Worm (Caenorhabditis elegans) whole organism, L2 larva: Measurements from ENCODE around the gene tmed-1.

Experiments used
- C34F6.9 ChIP-seq: fragments of 150-350 bp; optimal IDR thresholded peaks from 2 replicates; lab custom pipeline; 2014; ENCODE audit warnings: missing biosample characterization, missing genetic modification characterization
- F13H6.1 ChIP-seq: sonication (generic microtip); optimal IDR thresholded peaks from 2 replicates; lab custom pipeline; 2016; ENCODE audit warnings: missing genetic modification characterization, missing compliant biosample characterization
- R02D3.7 ChIP-seq: fragments of 150-350 bp; optimal IDR thresholded peaks from 2 replicates; lab custom pipeline; 2014; ENCODE audit warnings: missing biosample characterization, missing genetic modification characterization
- Y55F3AM.14 ChIP-seq: fragments of 200-800 bp; sonication (Bioruptor generic); optimal IDR thresholded peaks from 2 replicates; lab custom pipeline; 2018; ENCODE audit warnings: mild to moderate bottlenecking, missing genetic modification characterization, missing compliant biosample characterization
- ZK546.5 ChIP-seq: sonication (generic microtip); optimal IDR thresholded peaks from 2 replicates; lab custom pipeline; 2017; ENCODE audit warnings: missing biosample characterization, missing genetic modification characterization
- aly-2 ChIP-seq: fragments of 150-350 bp; optimal IDR thresholded peaks from 2 replicates; lab custom pipeline; 2014; ENCODE audit warnings: missing biosample characterization, missing genetic modification characterization
- ama-1 ChIP-seq: fragments of 150-350 bp; optimal IDR thresholded peaks from 2 replicates; lab custom pipeline; 2018; ENCODE audit warnings: inconsistent platforms
- blmp-1 ChIP-seq: sonication (generic microtip); optimal IDR thresholded peaks from 2 replicates; lab custom pipeline; 2017; ENCODE audit warnings: missing genetic modification characterization, mild to moderate bottlenecking, missing compliant biosample characterization, antibody characterized with exemption, moderate library complexity; ENCODE audit not compliant: insufficient read depth
- ceh-16 ChIP-seq: fragments of 150-350 bp; optimal IDR thresholded peaks from 2 replicates; lab custom pipeline; 2014; ENCODE audit warnings: missing biosample characterization, missing genetic modification characterization
- ceh-82 ChIP-seq: fragments of 150-350 bp; optimal IDR thresholded peaks from 2 replicates; lab custom pipeline; 2014; ENCODE audit warnings: missing biosample characterization, missing genetic modification characterization
- crh-2 ChIP-seq: sonication (generic microtip); optimal IDR thresholded peaks from 2 replicates; lab custom pipeline; 2017; ENCODE audit warnings: missing biosample characterization, missing genetic modification characterization
- dmd-4 ChIP-seq: sonication (generic microtip); optimal IDR thresholded peaks from 2 replicates; lab custom pipeline; 2017; ENCODE audit warnings: missing biosample characterization, missing genetic modification characterization
- egl-27 ChIP-seq: sonication (generic microtip); optimal IDR thresholded peaks from 3 replicates; lab custom pipeline; 2017; ENCODE audit warnings: missing biosample characterization, missing genetic modification reagents, missing genetic modification characterization
- elt-1 ChIP-seq: fragments of 150-350 bp; optimal IDR thresholded peaks from 2 replicates; lab custom pipeline; 2014; ENCODE audit warnings: missing biosample characterization, missing genetic modification characterization
- elt-3 ChIP-seq: sonication (generic microtip); optimal IDR thresholded peaks from 2 replicates; lab custom pipeline; 2017; ENCODE audit warnings: missing biosample characterization, missing genetic modification characterization
- fos-1 ChIP-seq: fragments of 150-350 bp; optimal IDR thresholded peaks from 2 replicates; lab custom pipeline; 2014; ENCODE audit warnings: missing biosample characterization, missing genetic modification characterization
- gmeb-1 ChIP-seq: fragments of 150-350 bp; optimal IDR thresholded peaks from 2 replicates; lab custom pipeline; 2014; ENCODE audit warnings: missing biosample characterization, missing genetic modification characterization
- lin-11 ChIP-seq: fragments of 150-350 bp; sonication (generic microtip); optimal IDR thresholded peaks from 2 replicates; lab custom pipeline; 2014; ENCODE audit warnings: missing biosample characterization, missing genetic modification characterization, inconsistent platforms, mixed read lengths
- lin-13 ChIP-seq: fragments of 150-350 bp; optimal IDR thresholded peaks from 2 replicates; lab custom pipeline; 2014; ENCODE audit warnings: missing biosample characterization, missing genetic modification reagents, missing genetic modification characterization
- lin-39 ChIP-seq: fragments of 150-350 bp; optimal IDR thresholded peaks from 2 replicates; lab custom pipeline; 2014; ENCODE audit warnings: missing biosample characterization, missing genetic modification reagents, missing genetic modification characterization
- lsy-2 ChIP-seq, 2 experiments: fragments of 150-350 bp in 1 of 2; sonication (generic microtip) in 1 of 2; optimal IDR thresholded peaks; 2 replicates each; lab custom pipeline; 2014 to 2017; ENCODE audit warnings: missing biosample characterization in 2 of 2, missing genetic modification characterization in 2 of 2
- mab-5 ChIP-seq: fragments of 150-350 bp; optimal IDR thresholded peaks from 2 replicates; lab custom pipeline; 2014; ENCODE audit warnings: missing biosample characterization, missing genetic modification characterization
- mbf-1 ChIP-seq: sonication (generic microtip); optimal IDR thresholded peaks from 2 replicates; lab custom pipeline; 2017; ENCODE audit warnings: missing biosample characterization, missing genetic modification characterization
- mdl-1 ChIP-seq, 2 experiments: fragments of 150-350 bp in 1 of 2; sonication (generic microtip) in 1 of 2; optimal IDR thresholded peaks; 2 replicates each; lab custom pipeline; 2017; ENCODE audit warnings: missing biosample characterization in 2 of 2, missing genetic modification characterization in 2 of 2
- nhr-10 ChIP-seq: sonication (generic microtip); optimal IDR thresholded peaks from 2 replicates; lab custom pipeline; 2017; ENCODE audit warnings: missing biosample characterization, missing genetic modification characterization
- nhr-11 ChIP-seq: fragments of 150-350 bp; optimal IDR thresholded peaks from 2 replicates; lab custom pipeline; 2014; ENCODE audit warnings: missing biosample characterization, missing genetic modification characterization
- nhr-12 ChIP-seq: fragments of 150-350 bp; optimal IDR thresholded peaks from 2 replicates; lab custom pipeline; 2014; ENCODE audit warnings: missing biosample characterization, missing genetic modification characterization
- nhr-129 ChIP-seq: fragments of 150-350 bp; optimal IDR thresholded peaks from 2 replicates; lab custom pipeline; 2014; ENCODE audit warnings: missing biosample characterization, missing genetic modification characterization
- nhr-21 ChIP-seq: fragments of 150-350 bp; optimal IDR thresholded peaks from 2 replicates; lab custom pipeline; 2014; ENCODE audit warnings: missing biosample characterization, missing genetic modification characterization
- nhr-23 ChIP-seq: fragments of 150-350 bp; optimal IDR thresholded peaks from 2 replicates; lab custom pipeline; 2014; ENCODE audit warnings: missing biosample characterization, missing genetic modification reagents, missing genetic modification characterization
- nhr-25 ChIP-seq: fragments of 150-350 bp; sonication (generic microtip); optimal IDR thresholded peaks from 3 replicates; lab custom pipeline; 2014; ENCODE audit warnings: missing biosample characterization, missing genetic modification characterization
- nhr-77 ChIP-seq: fragments of 150-350 bp; optimal IDR thresholded peaks from 2 replicates; lab custom pipeline; 2014; ENCODE audit warnings: missing biosample characterization, missing genetic modification characterization
- sem-4 ChIP-seq: fragments of 150-350 bp; optimal IDR thresholded peaks from 2 replicates; lab custom pipeline; 2014; ENCODE audit warnings: missing biosample characterization, missing genetic modification reagents, missing genetic modification characterization
- skn-1 ChIP-seq: sonication (generic microtip); optimal IDR thresholded peaks from 2 replicates; lab custom pipeline; 2017; ENCODE audit warnings: missing biosample characterization, missing genetic modification characterization
- sma-3 ChIP-seq: sonication (generic microtip); optimal IDR thresholded peaks from 2 replicates; lab custom pipeline; 2016; ENCODE audit warnings: missing genetic modification reagents, missing genetic modification characterization, missing compliant biosample characterization
- sma-9 ChIP-seq, 2 experiments: fragments of 150-350 bp in 1 of 2; sonication (generic microtip) in 1 of 2; optimal IDR thresholded peaks; 2 replicates each; lab custom pipeline; 2014 to 2016; ENCODE audit warnings: missing genetic modification characterization in 2 of 2, mild to moderate bottlenecking in 1 of 2, missing biosample characterization in 1 of 2, missing compliant biosample characterization in 1 of 2, missing genetic modification reagents in 1 of 2, moderate library complexity in 1 of 2
- snpc-4 ChIP-seq: fragments of 150-350 bp; optimal IDR thresholded peaks from 2 replicates; lab custom pipeline; 2014; ENCODE audit warnings: missing biosample characterization, missing genetic modification characterization
- unc-39 ChIP-seq: fragments of 150-350 bp; optimal IDR thresholded peaks from 2 replicates; lab custom pipeline; 2014; ENCODE audit warnings: missing biosample characterization, missing genetic modification characterization
- unc-55 ChIP-seq: fragments of 150-350 bp; sonication (generic microtip); optimal IDR thresholded peaks from 3 replicates; lab custom pipeline; 2014; ENCODE audit warnings: missing biosample characterization, missing genetic modification reagents, missing genetic modification characterization
- zag-1 ChIP-seq: fragments of 150-350 bp; optimal IDR thresholded peaks from 2 replicates; lab custom pipeline; 2014; ENCODE audit warnings: missing biosample characterization, missing genetic modification characterization
- ztf-11 ChIP-seq: sonication (generic microtip); optimal IDR thresholded peaks from 2 replicates; lab custom pipeline; 2017; ENCODE audit warnings: missing biosample characterization, missing genetic modification characterization
- ztf-4 ChIP-seq: fragments of 150-350 bp; optimal IDR thresholded peaks from 2 replicates; lab custom pipeline; 2014; ENCODE audit warnings: missing biosample characterization, missing genetic modification characterization

The tmed-1 gene

ce11 chrIV:12047552-12048347 is 30.2 kb downstream of the tmed-1 start, which contains the start of gene T12G3.4:
Gene T12G3.4, plus strand, starts transcription at chrIV:12048256.
- TF ChIP-seq fos-1 (tag; lab: Kevin White, UChicago) (peak; percentile 1), C34F6.9 (tag; lab: Kevin White, UChicago) (no peak), nhr-129 (peak; percentile 2), lin-11 (no peak)

- no peak for TF ChIP-seq nhr-10 (tag; lab: Kevin White, UChicago)
- no peak for TF ChIP-seq elt-3 (tag; lab: Kevin White, UChicago)
- TF ChIP-seq fos-1 (tag; lab: Kevin White, UChicago), result peak; percentile 65
- no peak for TF ChIP-seq C34F6.9 (tag; lab: Kevin White, UChicago)
- no peak for TF ChIP-seq lin-11
- TF ChIP-seq mdl-1 (tag; optimal IDR thresholded peaks at IDR 0.05; lab: Kevin White, UChicago), result no peak
- no peak for TF ChIP-seq ceh-82 (tag; lab: Kevin White, UChicago)
- peak; percentile 23 for TF ChIP-seq nhr-21 (tag; lab: Kevin White, UChicago)
- TF ChIP-seq elt-1 (tag; lab: Kevin White, UChicago), result no peak
- TF ChIP-seq R02D3.7 (tag; lab: Kevin White, UChicago), result no peak
- TF ChIP-seq snpc-4, result no peak
- TF ChIP-seq egl-27 (tag; lab: Kevin White, UChicago), result no peak
- TF ChIP-seq zag-1 (tag; lab: Kevin White, UChicago), result no peak
- TF ChIP-seq Y55F3AM.14, result no peak
- no peak for TF ChIP-seq skn-1
- TF ChIP-seq mbf-1 (tag; lab: Kevin White, UChicago), result no peak
- TF ChIP-seq nhr-25 (tag; lab: Kevin White, UChicago), result peak; percentile 30
- TF ChIP-seq ztf-4 (tag; lab: Kevin White, UChicago), result no peak
- no peak for TF ChIP-seq dmd-4 (tag; lab: Kevin White, UChicago)
- no peak for TF ChIP-seq ceh-16 (tag; lab: Kevin White, UChicago)
- peak; percentile 44 for TF ChIP-seq sma-3 (GFP tag; lab: Kevin White, UChicago)
- TF ChIP-seq lsy-2 (tag; optimal IDR thresholded peaks at IDR 0.05; lab: Kevin White, UChicago), result peak in 1 of 2 experiments; percentile 16
- TF ChIP-seq aly-2 (tag; lab: Kevin White, UChicago), result no peak
- no peak for TF ChIP-seq blmp-1 (tag; lab: Kevin White, UChicago)
- no peak for TF ChIP-seq mab-5 (tag; lab: Kevin White, UChicago)
- no peak for TF ChIP-seq ztf-11 (tag; lab: Kevin White, UChicago)
- TF ChIP-seq unc-55 (GFP tag; lab: Kevin White, UChicago), result no peak
- TF ChIP-seq unc-39 (tag; lab: Kevin White, UChicago), result no peak
- TF ChIP-seq lin-39 (tag; lab: Kevin White, UChicago), result no peak
- no peak for TF ChIP-seq crh-2
- peak; percentile 23 for TF ChIP-seq F13H6.1 (tag; lab: Kevin White, UChicago)
- TF ChIP-seq nhr-77, result no peak
- TF ChIP-seq gmeb-1 (tag; lab: Kevin White, UChicago), result peak; percentile 25
- peak; percentile 49 for TF ChIP-seq sma-9 (GFP tag; optimal IDR thresholded peaks at IDR 0.05; lab: Kevin White, UChicago)
- no peak for TF ChIP-seq sma-9 (tag; optimal IDR thresholded peaks at IDR 0.05; lab: Kevin White, UChicago)
- no peak for TF ChIP-seq nhr-23
- TF ChIP-seq nhr-12 (tag; lab: Kevin White, UChicago), result no peak
- TF ChIP-seq sem-4 (tag; lab: Kevin White, UChicago), result no peak
- TF ChIP-seq ZK546.5 (tag; lab: Kevin White, UChicago), result no peak
- TF ChIP-seq ama-1 (lab: Kevin White, UChicago), result no peak
- no peak for TF ChIP-seq nhr-11
- TF ChIP-seq nhr-129, result peak; percentile 64
- no peak for TF ChIP-seq lin-13
Observed at ce11 chrIV:12046524-12047203, 31.3 kb downstream of the tmed-1 start, which contains the start of gene T12G3.2. Gene T12G3.2, minus strand, starts transcription at chrIV:12046967.
